Worm (Caenorhabditis elegans): ENCODE results near the gene Y38H8A.4.
A peak's percentile ranks its signal among the peaks of the same experiment; 100 is the strongest.
"Not testable (repeated sequence)": the region's sequence is repeated elsewhere in the genome, so short reads cannot be mapped to it uniquely, and the experiment has no call there.

Y38H8A.4 gene

DNA sequence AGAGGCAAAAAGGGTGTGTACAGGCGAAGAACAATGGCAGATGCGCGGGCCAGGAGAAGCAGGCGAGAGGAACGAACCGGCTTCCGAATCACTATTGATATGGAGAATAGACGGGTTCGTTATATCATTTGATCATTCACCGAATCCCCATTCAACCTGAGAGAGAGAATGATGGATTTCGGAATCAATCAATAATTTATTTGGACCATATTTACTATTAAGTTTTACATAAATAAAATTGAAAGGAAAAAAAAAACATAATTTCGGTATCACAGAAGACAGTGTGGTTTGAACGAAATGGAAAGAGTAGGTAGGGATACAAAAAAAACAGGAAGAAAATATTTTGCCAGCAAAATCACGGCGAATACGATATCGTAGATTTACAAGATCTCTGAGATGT lies 26.9 kb downstream of the Y38H8A.4 start, which contains the start of gene mam-3:
mam-3 (minus strand) TSS at position 101 of the 400 bp plus-strand sequence.
- TF ChIP-seq snpc-4 (GFP tag; optimal IDR thresholded peaks at IDR 0.05) (no peak), snpc-4 (tag; optimal IDR thresholded peaks at IDR 0.05) (peak in 1 of 4 experiments; percentile 10), Y79H2A.3 (GFP tag; conservative IDR thresholded peaks at IDR 0.05) (no peak)

- not testable (repeated sequence) for TF ChIP-seq snpc-4 (GFP tag; optimal IDR thresholded peaks at IDR 0.05)
- TF ChIP-seq snpc-4 (tag; optimal IDR thresholded peaks at IDR 0.05) (peak in 1 of 4 experiments; percentile 72), rpc-1 (optimal IDR thresholded peaks at IDR 0.05) (peak; percentile 6), rpc-1 (tag; optimal IDR thresholded peaks at IDR 0.05) (peak; percentile 59), hmg-1.2 (GFP tag; IDR thresholded peaks at IDR 0.05) (peak; percentile 28)
Observed at ce11 chrIV:13443543-13443942, 28.6 kb downstream of the Y38H8A.4 start.

ce11 chrIV:13440547-13440946 lies 31.6 kb downstream of the Y38H8A.4 start:
- not testable (repeated sequence) for TF ChIP-seq rpc-1 (optimal IDR thresholded peaks at IDR 0.05); snpc-4 (GFP tag; optimal IDR thresholded peaks at IDR 0.05)
- TF ChIP-seq rpc-1 (tag; optimal IDR thresholded peaks at IDR 0.05) (peak; percentile 51), snpc-4 (tag; optimal IDR thresholded peaks at IDR 0.05) (peak in 1 of 4 experiments; percentile 61)

- not testable (repeated sequence) for TF ChIP-seq lin-26 (GFP tag; IDR thresholded peaks at IDR 0.05); pbrm-1 (GFP tag; IDR thresholded peaks at IDR 0.05); snpc-1.1 (tag; optimal IDR thresholded peaks at IDR 0.05; ENCODE audit: insufficient read depth)
Observed at ce11 chrIV:13433904-13434303, 38.3 kb downstream of the Y38H8A.4 start, which contains the start of gene K09B11.5. Gene K09B11.5 (minus strand): TSS chrIV:13434004.

ce11 chrIV:13430137-13430536 lies 42.0 kb downstream of the Y38H8A.4 start:
- TF ChIP-seq C17E4.6 (GFP tag; IDR thresholded peaks at IDR 0.05) = 0 out of 2 replicates have a peak, but pooled peaks have one; percentile 7
- peak; percentile 50; the same call in 1 of the 2 replicates for TF ChIP-seq Y95B8A.8 (GFP tag; IDR thresholded peaks at IDR 0.05)
- not testable (repeated sequence) for TF ChIP-seq rpc-1 (optimal IDR thresholded peaks at IDR 0.05)
- TF ChIP-seq rpc-1 (tag; optimal IDR thresholded peaks at IDR 0.05) = peak; percentile 1
- 0 out of 2 replicates have a peak, but pooled peaks have one; percentile 40 for TF ChIP-seq egl-44 (GFP tag; IDR thresholded peaks at IDR 0.05)
- peak; percentile 46 for TF ChIP-seq him-1 (tag; optimal IDR thresholded peaks at IDR 0.05)
- peak; percentile 87; the same call in 1 of the 2 replicates for TF ChIP-seq egrh-3 (GFP tag; IDR thresholded peaks at IDR 0.05)
- peak; percentile 31; the same call in 1 of the 2 replicates for TF ChIP-seq Y79H2A.3 (GFP tag; conservative IDR thresholded peaks at IDR 0.05)
- peak; percentile 40; the same call in 1 of the 2 replicates for TF ChIP-seq hsf-1 (GFP tag; IDR thresholded peaks at IDR 0.05)
- peak; percentile 82 for TF ChIP-seq mcd-1 (GFP tag; IDR thresholded peaks at IDR 0.05)
- peak; percentile 54 for TF ChIP-seq F33H1.4 (GFP tag; IDR thresholded peaks at IDR 0.05)
- TF ChIP-seq aptf-3 (GFP tag; IDR thresholded peaks at IDR 0.05) = 0 out of 2 replicates have a peak, but pooled peaks have one; percentile 56
- TF ChIP-seq hmg-20 (GFP tag; IDR thresholded peaks at IDR 0.05) = 0 out of 2 replicates have a peak, but pooled peaks have one; percentile 36
- peak; percentile 100 for TF ChIP-seq lin-26 (GFP tag; IDR thresholded peaks at IDR 0.05)
- TF ChIP-seq attf-6 (GFP tag; IDR thresholded peaks at IDR 0.05) = peak; percentile 87
- TF ChIP-seq ceh-100 (GFP tag; IDR thresholded peaks at IDR 0.05) = peak; percentile 43; the same call in 1 of the 2 replicates
- peak; percentile 80 for TF ChIP-seq rcor-1 (GFP tag; IDR thresholded peaks at IDR 0.05)
- peak; percentile 77 for TF ChIP-seq nfyb-1 (GFP tag; IDR thresholded peaks at IDR 0.05)
- peak; percentile 38 for TF ChIP-seq snpc-4 (GFP tag; optimal IDR thresholded peaks at IDR 0.05)
- TF ChIP-seq snpc-4 (tag; optimal IDR thresholded peaks at IDR 0.05) = peak in 3 of 4 experiments; percentile 68 to 95 (median 92)
- TF ChIP-seq hmg-1.2 (GFP tag; IDR thresholded peaks at IDR 0.05) = peak; percentile 33
- TF ChIP-seq ztf-6 (GFP tag; IDR thresholded peaks at IDR 0.05) = peak; percentile 65; the same call in 1 of the 2 replicates
- TF ChIP-seq tbp1 (GFP tag; optimal IDR thresholded peaks at IDR 0.05) = peak; percentile 72
- peak; percentile 66 for TF ChIP-seq madf-6 (GFP tag; IDR thresholded peaks at IDR 0.05)
- TF ChIP-seq ekl-4 (GFP tag; IDR thresholded peaks at IDR 0.05) = peak; percentile 67; the same call in 1 of the 2 replicates
- TF ChIP-seq Y53G8AR.9 (GFP tag; conservative IDR thresholded peaks at IDR 0.05) = peak; percentile 44; the same call in 1 of the 2 replicates
- peak; percentile 63; the same call in 1 of the 2 replicates for TF ChIP-seq pbrm-1 (GFP tag; IDR thresholded peaks at IDR 0.05)
- peak; percentile 19; the same call in 1 of the 2 replicates for TF ChIP-seq madf-8 (GFP tag; conservative IDR thresholded peaks at IDR 0.05)
- peak; percentile 48; the same call in 1 of the 2 replicates for TF ChIP-seq D2030.7 (GFP tag; IDR thresholded peaks at IDR 0.05)

All from whole organism, young adult.